Worm (Caenorhabditis elegans): ENCODE results near the gene iff-1.

ce11 chrIII:9745333-9745897, 1.6 kb downstream of the iff-1 start:
- no peak for TF ChIP-seq ama-1 (optimal IDR thresholded peaks at IDR 0.05)
- TF ChIP-seq ama-1 (GFP tag; optimal IDR thresholded peaks at IDR 0.05): no peak
- no peak for TF ChIP-seq ceh-27 (GFP tag; optimal IDR thresholded peaks at IDR 0.05)
- TF ChIP-seq C06A6.2 (GFP tag; conservative IDR thresholded peaks at IDR 0.05): no peak

Data from whole organism, young adult.